Worm (Caenorhabditis elegans): Measurements from ENCODE around the gene ZC196.2.

The ZC196.2 gene

ce11 chrV:8767493-8767892 is 28.3 kb downstream of the ZC196.2 start:
- TF ChIP-seq pqm-1 (tag; optimal IDR thresholded peaks at IDR 0.05) (peak; percentile 89), nhr-67 (tag; optimal IDR thresholded peaks at IDR 0.05) (no peak), elt-2 (tag; optimal IDR thresholded peaks at IDR 0.05) (peak; percentile 87), pha-4 (tag; optimal IDR thresholded peaks at IDR 0.05) (peak; percentile 76), fkh-2 (tag; optimal IDR thresholded peaks at IDR 0.05) (no peak)

- no peak for TF ChIP-seq ceh-82 (tag; optimal IDR thresholded peaks at IDR 0.05)
- TF ChIP-seq daf-12 (tag; optimal IDR thresholded peaks at IDR 0.05) = no peak
- TF ChIP-seq ceh-28 (tag; optimal IDR thresholded peaks at IDR 0.05) = no peak
- no peak for TF ChIP-seq elt-1 (tag; optimal IDR thresholded peaks at IDR 0.05)
- TF ChIP-seq nhr-28 (tag; optimal IDR thresholded peaks at IDR 0.05) = no peak
- TF ChIP-seq nhr-23 (tag; optimal IDR thresholded peaks at IDR 0.05) = no peak
- TF ChIP-seq R02D3.7 (tag; optimal IDR thresholded peaks at IDR 0.05) = no peak
- TF ChIP-seq ZK546.5 (tag; optimal IDR thresholded peaks at IDR 0.05) = no peak
- peak; percentile 100 for TF ChIP-seq pqm-1 (tag; optimal IDR thresholded peaks at IDR 0.05)
- TF ChIP-seq ztf-11 (tag; optimal IDR thresholded peaks at IDR 0.05) = no peak
- TF ChIP-seq mml-1 (tag; optimal IDR thresholded peaks at IDR 0.05) = no peak
- TF ChIP-seq unc-62 (GFP tag; optimal IDR thresholded peaks at IDR 0.05) = no peak
- no peak for TF ChIP-seq ztf-4 (tag; optimal IDR thresholded peaks at IDR 0.05)
- TF ChIP-seq lin-15B (tag; optimal IDR thresholded peaks at IDR 0.05) = no peak
- no peak for TF ChIP-seq tbx-2 (tag; optimal IDR thresholded peaks at IDR 0.05)
- TF ChIP-seq fos-1 (tag; optimal IDR thresholded peaks at IDR 0.05) = peak; percentile 32
- TF ChIP-seq egl-5 (tag; optimal IDR thresholded peaks at IDR 0.05) = no peak
- TF ChIP-seq elt-2 (tag; optimal IDR thresholded peaks at IDR 0.05) = peak; percentile 100
- TF ChIP-seq jun-1 (tag; optimal IDR thresholded peaks at IDR 0.05) = peak; percentile 90
- TF ChIP-seq aly-2 (tag; optimal IDR thresholded peaks at IDR 0.05) = no peak
- no peak for TF ChIP-seq nhr-237 (tag; optimal IDR thresholded peaks at IDR 0.05)
- TF ChIP-seq skn-1 (tag; optimal IDR thresholded peaks at IDR 0.05) = peak; percentile 41
- TF ChIP-seq ceh-9 (tag; optimal IDR thresholded peaks at IDR 0.05) = no peak
- no peak for TF ChIP-seq lsy-12 (tag; optimal IDR thresholded peaks at IDR 0.05)
- TF ChIP-seq sea-2 (GFP tag; optimal IDR thresholded peaks at IDR 0.05) = no peak
- TF ChIP-seq nhr-76 (tag; optimal IDR thresholded peaks at IDR 0.05) = no peak
- TF ChIP-seq unc-39 (tag; optimal IDR thresholded peaks at IDR 0.05) = no peak
- no peak for TF ChIP-seq nhr-25 (tag; optimal IDR thresholded peaks at IDR 0.05)
- no peak for TF ChIP-seq hmg-11 (tag; optimal IDR thresholded peaks at IDR 0.05)
- peak; percentile 67 for TF ChIP-seq egl-27 (tag; optimal IDR thresholded peaks at IDR 0.05)
- no peak for TF ChIP-seq nfya-1 (tag; optimal IDR thresholded peaks at IDR 0.05; ENCODE audit: insufficient read depth)
- no peak for TF ChIP-seq snpc-4 (tag; optimal IDR thresholded peaks at IDR 0.05)
- no peak for TF ChIP-seq zag-1 (tag; optimal IDR thresholded peaks at IDR 0.05)
- TF ChIP-seq ceh-16 (tag; optimal IDR thresholded peaks at IDR 0.05) = no peak
- TF ChIP-seq nhr-67 (tag; optimal IDR thresholded peaks at IDR 0.05) = no peak
- TF ChIP-seq nhr-77 (tag; optimal IDR thresholded peaks at IDR 0.05) = no peak
- no peak for TF ChIP-seq mdl-1 (tag; optimal IDR thresholded peaks at IDR 0.05)
- no peak for TF ChIP-seq lin-39 (tag; optimal IDR thresholded peaks at IDR 0.05)
- TF ChIP-seq eor-1 (tag; optimal IDR thresholded peaks at IDR 0.05) = no peak
- TF ChIP-seq fkh-2 (tag; optimal IDR thresholded peaks at IDR 0.05) = no peak
- TF ChIP-seq pha-4 (tag; optimal IDR thresholded peaks at IDR 0.05) = peak; percentile 79
- no peak for TF ChIP-seq ama-1 (optimal IDR thresholded peaks at IDR 0.05)
- no peak for TF ChIP-seq nhr-12 (tag; optimal IDR thresholded peaks at IDR 0.05)
- no peak for TF ChIP-seq fkh-10 (GFP tag; optimal IDR thresholded peaks at IDR 0.05)
- no peak for TF ChIP-seq nhr-43 (tag; optimal IDR thresholded peaks at IDR 0.05; ENCODE audit: poor library complexity, severe bottlenecking)
- no peak for TF ChIP-seq nhr-11 (tag; optimal IDR thresholded peaks at IDR 0.05)
- TF ChIP-seq elt-3 (tag; optimal IDR thresholded peaks at IDR 0.05) = no peak
Measured at ce11 chrV:8768481-8768959, 29.3 kb downstream of the ZC196.2 start, which contains the start of gene B0507.3. TSS of gene B0507.3 (plus strand) at chrV:8768909.
